Worm (Caenorhabditis elegans) whole organism, early embryonic: ENCODE measurements around the gene ceh-91.

Experiments used
- B0310.2 ChIP-seq: sonication (generic microtip); optimal IDR thresholded peaks from 2 replicates; lab custom pipeline; 2016; ENCODE audit warnings: mild to moderate bottlenecking, missing genetic modification characterization, missing compliant biosample characterization
- F13C5.2 ChIP-seq: sonication (generic microtip); optimal IDR thresholded peaks from 2 replicates; lab custom pipeline; 2017; ENCODE audit warnings: mild to moderate bottlenecking, missing genetic modification characterization, inconsistent platforms, missing compliant biosample characterization
- aly-1 ChIP-seq: sonication (generic microtip); optimal IDR thresholded peaks from 2 replicates; lab custom pipeline; 2016; ENCODE audit warnings: missing genetic modification characterization, missing compliant biosample characterization
- ama-1 ChIP-seq: fragments of 150-350 bp; optimal IDR thresholded peaks from 2 replicates; lab custom pipeline; 2014
- ceh-13 ChIP-seq: fragments of 200-800 bp; sonication (Bioruptor generic); optimal IDR thresholded peaks from 2 replicates; lab custom pipeline; 2018; ENCODE audit warnings: mild to moderate bottlenecking, missing genetic modification characterization, missing compliant biosample characterization
- ceh-36 ChIP-seq: sonication (generic microtip); optimal IDR thresholded peaks from 2 replicates; lab custom pipeline; 2016; ENCODE audit warnings: missing genetic modification characterization, inconsistent platforms, missing compliant biosample characterization
- ets-7 ChIP-seq: sonication (generic microtip); optimal IDR thresholded peaks from 2 replicates; lab custom pipeline; 2016; ENCODE audit warnings: missing genotype, missing genetic modification characterization, missing compliant biosample characterization
- flt-1 ChIP-seq: fragments of 200-800 bp; sonication (Bioruptor generic); IDR thresholded peaks from 2 replicates; pipeline ENCODE4 v1.3.6; 2022; ENCODE audit warnings: missing genetic modification characterization, missing compliant biosample characterization
- hmbx-1 ChIP-seq: sonication (generic microtip); optimal IDR thresholded peaks from 2 replicates; lab custom pipeline; 2016; ENCODE audit warnings: mild to moderate bottlenecking, missing genetic modification characterization, missing compliant biosample characterization
- hmg-4 ChIP-seq: fragments of 200-800 bp; sonication (Bioruptor generic); optimal IDR thresholded peaks from 2 replicates; lab custom pipeline; 2018; ENCODE audit warnings: mild to moderate bottlenecking, missing genetic modification characterization, missing compliant biosample characterization
- hnd-1 ChIP-seq: sonication (generic microtip); optimal IDR thresholded peaks from 2 replicates; lab custom pipeline; 2016; ENCODE audit warnings: missing genetic modification characterization, missing compliant biosample characterization
- pes-1 ChIP-seq: fragments of 200-800 bp; sonication (Bioruptor generic); IDR thresholded peaks from 2 replicates; pipeline ENCODE4 v1.3.6; 2022; ENCODE audit warnings: missing genetic modification reagents, missing genetic modification characterization, missing compliant biosample characterization
- scrt-1 ChIP-seq: fragments of 200-800 bp; sonication (Bioruptor generic); IDR thresholded peaks from 2 replicates; pipeline ENCODE4 v1.3.6; 2022; ENCODE audit warnings: missing genetic modification characterization, missing compliant biosample characterization
- sea-1 ChIP-seq: fragments of 200-800 bp; sonication (Bioruptor generic); conservative IDR thresholded peaks from 2 replicates; pipeline ENCODE4 v1.3.6; 2022; ENCODE audit warnings: missing genetic modification characterization, missing compliant biosample characterization
- tbx-11 ChIP-seq: fragments of 200-800 bp; sonication (Bioruptor generic); IDR thresholded peaks from 2 replicates; pipeline ENCODE4 v1.3.6; 2022; ENCODE audit warnings: missing genetic modification characterization, missing compliant biosample characterization
- tbx-37 ChIP-seq: fragments of 200-800 bp; sonication (Bioruptor generic); conservative IDR thresholded peaks from 2 replicates; pipeline ENCODE4 v1.3.6; 2022; ENCODE audit warnings: missing genetic modification reagents, missing genetic modification characterization, missing compliant biosample characterization
- tra-4 ChIP-seq: sonication (generic microtip); optimal IDR thresholded peaks from 2 replicates; lab custom pipeline; 2017; ENCODE audit warnings: missing genetic modification characterization, missing compliant biosample characterization

ceh-91 gene

DNA sequence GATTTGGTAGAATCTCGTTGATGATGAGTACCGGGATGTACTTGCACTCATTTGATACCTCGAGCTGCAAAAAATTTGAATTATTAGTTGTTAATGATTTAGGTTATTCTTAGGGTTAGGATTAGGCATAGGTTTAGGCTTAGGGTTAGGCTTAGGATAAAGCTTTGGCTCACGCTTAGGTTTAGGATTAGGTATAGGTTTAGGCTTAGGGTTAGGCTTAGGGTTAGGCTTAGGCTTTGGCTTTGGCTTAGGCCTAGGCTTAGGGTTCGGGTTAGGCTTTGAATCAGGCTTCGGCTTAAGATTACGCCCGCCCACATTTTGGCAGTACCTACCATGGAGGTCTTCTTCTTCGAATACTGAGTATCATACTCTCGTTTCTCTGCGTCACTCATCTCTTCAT, 18.5 kb downstream of the ceh-91 start:
- TF ChIP-seq tbx-11 (no peak), ceh-36 (tag; lab: Kevin White, UChicago) (peak; percentile 63)

- TF ChIP-seq F13C5.2 = no peak
- no peak for TF ChIP-seq tbx-37
- no peak for TF ChIP-seq flt-1
Measured at ce11 chrIII:11636740-11637139, 20.2 kb downstream of the ceh-91 start, which contains the start of gene tbx-33. TSS of gene tbx-33 (minus strand) at chrIII:11636840.

- no peak for TF ChIP-seq hmg-4 (GFP tag; lab: Kevin White, UChicago)
- TF ChIP-seq ceh-36 (tag; lab: Kevin White, UChicago) = no peak
- TF ChIP-seq ceh-13 (GFP tag; lab: Kevin White, UChicago) = no peak
- no peak for TF ChIP-seq pes-1 (GFP tag; lab: Robert Waterston, UW)
- no peak for TF ChIP-seq hmbx-1 (tag; lab: Kevin White, UChicago)
- TF ChIP-seq aly-1 (tag; lab: Kevin White, UChicago) = no peak
- TF ChIP-seq tbx-11 = no peak
- no peak for TF ChIP-seq tbx-37
- TF ChIP-seq tra-4 = no peak
- TF ChIP-seq B0310.2 (tag; lab: Kevin White, UChicago) = no peak
- TF ChIP-seq ets-7 (tag; lab: Kevin White, UChicago) = no peak
Measured at ce11 chrIII:11641347-11641746, 24.8 kb downstream of the ceh-91 start.

ce11 chrIII:11650152-11650551, 33.6 kb downstream of the ceh-91 start, which contains the start of gene faah-6:
TSS of gene faah-6 (plus strand) at chrIII:11650452.
- no peak for TF ChIP-seq hnd-1 (tag; lab: Kevin White, UChicago)
- no peak for TF ChIP-seq aly-1 (tag; lab: Kevin White, UChicago)
- TF ChIP-seq B0310.2 (tag; lab: Kevin White, UChicago) = no peak
- TF ChIP-seq tbx-37 = no peak
- TF ChIP-seq ceh-13 (GFP tag; lab: Kevin White, UChicago) = no peak
- TF ChIP-seq sea-1 = no peak
- TF ChIP-seq hmg-4 (GFP tag; lab: Kevin White, UChicago) = no peak
- no peak for TF ChIP-seq tra-4
- no peak for TF ChIP-seq tbx-11
- TF ChIP-seq F13C5.2 = no peak
- no peak for TF ChIP-seq ets-7 (tag; lab: Kevin White, UChicago)
- TF ChIP-seq ama-1 (lab: Kevin White, UChicago) = no peak
- TF ChIP-seq flt-1 = no peak
- no peak for TF ChIP-seq ceh-36 (tag; lab: Kevin White, UChicago)
- TF ChIP-seq pes-1 (GFP tag; lab: Robert Waterston, UW) = no peak
- TF ChIP-seq scrt-1 (GFP tag; lab: Robert Waterston, UW) = no peak
- TF ChIP-seq hmbx-1 (tag; lab: Kevin White, UChicago) = no peak

- TF ChIP-seq sea-1 (no peak), flt-1 (no peak), B0310.2 (tag; lab: Kevin White, UChicago) (no peak), ama-1 (lab: Kevin White, UChicago) (no peak), ets-7 (tag; lab: Kevin White, UChicago) (no peak), ceh-36 (tag; lab: Kevin White, UChicago) (no peak), pes-1 (GFP tag; lab: Robert Waterston, UW) (no peak), F13C5.2 (no peak)
Measured at ce11 chrIII:11651430-11651829, 34.9 kb downstream of the ceh-91 start.

ce11 chrIII:11656389-11656788, 39.8 kb downstream of the ceh-91 start:
- TF ChIP-seq ama-1 (lab: Kevin White, UChicago) (no peak), tra-4 (no peak), ets-7 (tag; lab: Kevin White, UChicago) (no peak), scrt-1 (GFP tag; lab: Robert Waterston, UW) (no peak), hmbx-1 (tag; lab: Kevin White, UChicago) (no peak), flt-1 (no peak), tbx-37 (no peak), sea-1 (no peak), pes-1 (GFP tag; lab: Robert Waterston, UW) (no peak), tbx-11 (no peak), hnd-1 (tag; lab: Kevin White, UChicago) (no peak), ceh-36 (tag; lab: Kevin White, UChicago) (no peak), F13C5.2 (no peak)

DNA sequence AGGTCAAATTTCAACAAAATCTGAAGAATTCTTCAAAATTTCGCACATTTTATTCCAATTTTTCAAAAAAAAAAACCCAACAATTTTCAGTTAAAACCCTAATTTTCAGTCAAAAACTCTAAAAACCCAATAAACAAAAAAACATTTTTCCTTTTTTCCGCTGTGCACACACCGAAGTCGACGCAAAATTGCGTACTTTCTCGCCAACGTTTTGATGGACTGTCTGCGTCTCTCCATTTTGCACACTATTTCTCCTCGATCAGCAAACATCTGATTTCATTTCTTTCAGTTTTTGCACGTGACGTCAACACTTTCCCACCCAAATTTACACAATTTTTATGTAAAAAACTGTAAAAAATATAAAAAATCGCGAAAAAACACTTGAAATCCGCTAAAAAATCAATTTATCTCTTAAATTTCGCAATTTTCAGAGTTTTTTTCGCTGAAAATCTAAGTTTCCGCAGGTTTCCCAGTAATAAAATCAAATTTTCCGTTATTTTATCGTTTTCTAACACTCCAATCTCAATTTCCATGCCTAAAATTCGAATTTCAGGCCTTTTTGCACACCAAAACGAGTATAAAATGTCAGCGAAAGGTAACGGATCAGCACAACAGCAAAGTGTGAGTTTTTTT, 40.8 kb downstream of the ceh-91 start, which contains the start of gene crh-1:
TSS of gene crh-1 (plus strand) at position 583 of the 633 bp plus-strand sequence.
- TF ChIP-seq flt-1 (no peak), tbx-11 (no peak), ets-7 (tag; lab: Kevin White, UChicago) (no peak), hmg-4 (GFP tag; lab: Kevin White, UChicago) (no peak), ceh-13 (GFP tag; lab: Kevin White, UChicago) (no peak), sea-1 (no peak), ama-1 (lab: Kevin White, UChicago) (no peak), tbx-37 (no peak), hmbx-1 (tag; lab: Kevin White, UChicago) (no peak), pes-1 (GFP tag; lab: Robert Waterston, UW) (no peak), aly-1 (tag; lab: Kevin White, UChicago) (no peak), F13C5.2 (no peak)

DNA sequence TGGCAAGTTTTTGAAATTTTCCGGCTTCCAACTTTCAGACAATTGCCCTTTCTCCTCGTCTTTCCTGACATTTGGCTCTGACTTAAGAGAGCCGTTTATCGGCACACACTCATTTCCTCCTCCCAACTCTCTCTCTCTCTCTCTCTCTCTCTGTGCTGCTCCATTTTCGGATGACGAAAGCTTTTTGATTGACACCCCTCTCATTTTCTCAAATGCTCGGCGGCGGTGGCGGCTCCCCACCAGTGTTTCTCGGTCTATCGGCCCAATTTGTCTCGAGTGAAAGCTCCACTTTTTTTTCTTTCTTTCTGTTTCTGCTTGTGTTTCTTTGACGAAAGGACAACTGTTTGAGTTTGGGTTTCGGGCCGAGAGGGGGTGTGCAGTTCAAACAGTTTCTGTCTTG, 43.3 kb downstream of the ceh-91 start:
- no peak for TF ChIP-seq ceh-13 (GFP tag; lab: Kevin White, UChicago)
- no peak for TF ChIP-seq tbx-11
- TF ChIP-seq ets-7 (tag; lab: Kevin White, UChicago) = no peak
- TF ChIP-seq flt-1 = no peak
- no peak for TF ChIP-seq hnd-1 (tag; lab: Kevin White, UChicago)
- TF ChIP-seq B0310.2 (tag; lab: Kevin White, UChicago) = no peak
- no peak for TF ChIP-seq hmbx-1 (tag; lab: Kevin White, UChicago)
- no peak for TF ChIP-seq F13C5.2
- no peak for TF ChIP-seq tbx-37
- TF ChIP-seq tra-4 = no peak
- no peak for TF ChIP-seq pes-1 (GFP tag; lab: Robert Waterston, UW)
- no peak for TF ChIP-seq scrt-1 (GFP tag; lab: Robert Waterston, UW)
